Comparison of ENCODE assay signal across 4 worm cellular contexts in the genomic region with DNA sequence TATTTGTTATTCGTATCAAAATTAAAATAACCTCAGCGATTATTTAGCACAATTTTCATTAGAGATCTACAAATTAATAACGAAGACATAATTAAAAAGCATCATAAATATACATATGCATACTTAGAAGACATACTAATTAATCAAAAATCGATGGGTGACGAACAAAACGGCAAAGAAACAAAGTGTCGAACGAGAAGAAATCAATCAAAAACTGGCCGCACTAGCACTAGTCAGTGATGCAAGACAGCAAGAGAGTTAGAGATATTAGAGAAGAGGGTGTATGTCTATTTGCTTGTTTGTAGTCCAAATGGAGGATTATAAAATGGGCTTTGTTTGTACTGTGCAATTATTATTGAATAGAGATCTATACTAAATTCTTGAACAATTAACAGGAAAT.
TF ChIP-seq lines count a peak whose summit lies in the region.

No protein-coding gene starts in this region.

TF ChIP-seq in whole organism, L1 larva, 84 proteins besides CTCF, POLR2A, EP300 and RAD21 (continued from another document):
- TF ChIP-seq zag-1 (tag; optimal IDR thresholded peaks at IDR 0.05; lab: Kevin White, UChicago), result no peak
- peak; percentile 31 for TF ChIP-seq tbx-2 (tag; optimal IDR thresholded peaks at IDR 0.05; lab: Kevin White, UChicago)
- TF ChIP-seq ceh-8 (GFP tag; optimal IDR thresholded peaks at IDR 0.05; lab: Kevin White, UChicago), result peak; percentile 2
- TF ChIP-seq efl-1 (optimal IDR thresholded peaks at IDR 0.05; lab: Kevin White, UChicago), result peak in 1 of 2 experiments; percentile 11
- peak; percentile 6 to 83 for TF ChIP-seq efl-1 (GFP tag; optimal IDR thresholded peaks at IDR 0.05 in 1 of 2; lab: Kevin White, UChicago)
- TF ChIP-seq elt-3 (tag; optimal IDR thresholded peaks at IDR 0.05; lab: Kevin White, UChicago), result peak in 1 of 6 experiments; percentile 4
- no peak for TF ChIP-seq jun-1 (tag; optimal IDR thresholded peaks at IDR 0.05; lab: Kevin White, UChicago)
- TF ChIP-seq aha-1 (tag; optimal IDR thresholded peaks at IDR 0.05; lab: Kevin White, UChicago), result no peak
- TF ChIP-seq blmp-1 (tag; optimal IDR thresholded peaks at IDR 0.05; lab: Kevin White, UChicago), result peak; percentile 45
- TF ChIP-seq nhr-47 (tag; optimal IDR thresholded peaks at IDR 0.05; lab: Kevin White, UChicago), result peak; percentile 9
- TF ChIP-seq nhr-71 (tag; optimal IDR thresholded peaks at IDR 0.05; lab: Kevin White, UChicago), result peak; percentile 21
- TF ChIP-seq lsy-2 (tag; optimal IDR thresholded peaks at IDR 0.05; lab: Kevin White, UChicago), result peak in 1 of 2 experiments; percentile 29

TF ChIP-seq in whole organism, L2 larva, 48 proteins besides CTCF, POLR2A, EP300 and RAD21 (continued from another document):
- TF ChIP-seq sma-9 (GFP tag; optimal IDR thresholded peaks at IDR 0.05; lab: Kevin White, UChicago), result peak; percentile 11
- TF ChIP-seq sma-9 (tag; optimal IDR thresholded peaks at IDR 0.05; lab: Kevin White, UChicago), result no peak
- TF ChIP-seq nhr-25 (tag; optimal IDR thresholded peaks at IDR 0.05; lab: Kevin White, UChicago), result peak; percentile 2
- TF ChIP-seq nhr-129 (tag; optimal IDR thresholded peaks at IDR 0.05; lab: Kevin White, UChicago), result peak; percentile 64
- no peak for TF ChIP-seq nhr-10 (tag; optimal IDR thresholded peaks at IDR 0.05; lab: Kevin White, UChicago)
- TF ChIP-seq F13H6.1 (tag; optimal IDR thresholded peaks at IDR 0.05; lab: Kevin White, UChicago), result peak; percentile 6
- TF ChIP-seq lin-39 (tag; optimal IDR thresholded peaks at IDR 0.05; lab: Kevin White, UChicago), result peak; percentile 84
- peak; percentile 28 for TF ChIP-seq fos-1 (tag; optimal IDR thresholded peaks at IDR 0.05; lab: Kevin White, UChicago)
- TF ChIP-seq lsy-2 (tag; optimal IDR thresholded peaks at IDR 0.05; lab: Kevin White, UChicago), result peak in 1 of 2 experiments; percentile 50
- no peak for TF ChIP-seq peb-1 (tag; optimal IDR thresholded peaks at IDR 0.05; lab: Kevin White, UChicago)

TF ChIP-seq in whole organism, L3 larva, 47 proteins besides CTCF, POLR2A, EP300 and RAD21 (continued from another document):
- TF ChIP-seq ceh-9 (tag; optimal IDR thresholded peaks at IDR 0.05; lab: Kevin White, UChicago), result no peak
- TF ChIP-seq elt-3 (tag; optimal IDR thresholded peaks at IDR 0.05; lab: Kevin White, UChicago), result no peak

TF ChIP-seq in whole organism, L4 larva, 104 proteins besides CTCF, POLR2A, EP300 and RAD21 (continued from another document):
- TF ChIP-seq aha-1 (tag; lab: Kevin White, UChicago), result peak; percentile 67
- peak; percentile 20 for TF ChIP-seq mes-2 (tag; optimal IDR thresholded peaks at IDR 0.05; lab: Kevin White, UChicago; ENCODE audit: poor library complexity, severe bottlenecking)
- no peak for TF ChIP-seq egl-27 (tag; optimal IDR thresholded peaks at IDR 0.05; lab: Kevin White, UChicago)
